Worm (Caenorhabditis elegans) whole organism, L4 larva: Measurements from ENCODE around the gene F59B10.3.

Experiments used
- D1046.2 ChIP-seq: fragments of 200-800 bp; sonication (Bioruptor generic); IDR thresholded peaks from 2 replicates; pipeline ENCODE4 v1.3.6; 2022; ENCODE audit warnings: missing genetic modification characterization, missing compliant biosample characterization
- F26F4.8 ChIP-seq: fragments of 200-800 bp; sonication (Bioruptor generic); conservative IDR thresholded peaks from 2 replicates; pipeline ENCODE4 v1.3.6; 2022; ENCODE audit warnings: missing genetic modification characterization, missing compliant biosample characterization
- F44E2.7 ChIP-seq: fragments of 200-800 bp; sonication (Bioruptor generic); IDR thresholded peaks from 2 replicates; pipeline ENCODE4 v2.1.2; 2022; ENCODE audit warnings: missing genetic modification characterization, missing compliant biosample characterization
- R02D3.7 ChIP-seq: fragments of 150-350 bp; sonication (generic microtip); optimal IDR thresholded peaks from 3 replicates; lab custom pipeline; 2014; ENCODE audit warnings: missing biosample characterization, missing genetic modification characterization
- Y105C5A.15 ChIP-seq: fragments of 200-800 bp; sonication (Bioruptor generic); IDR thresholded peaks from 2 replicates; pipeline ENCODE4 v1.3.6; 2022; ENCODE audit warnings: missing genetic modification characterization, missing compliant biosample characterization
- Y75B8A.6 ChIP-seq: fragments of 200-800 bp; sonication (Bioruptor generic); IDR thresholded peaks from 2 replicates; pipeline ENCODE4 v1.3.6; 2022; ENCODE audit warnings: missing genetic modification reagents, missing genetic modification characterization, missing compliant biosample characterization
- ZK546.5 ChIP-seq, 2 experiments: sonication (generic microtip); optimal IDR thresholded peaks; 2 replicates each; lab custom pipeline; 2017; ENCODE audit warnings: missing biosample characterization in 2 of 2, missing genetic modification characterization in 2 of 2
- aha-1 ChIP-seq: fragments of 150-350 bp; peaks from one replicate; lab custom pipeline; 2014; ENCODE audit warnings: missing biosample characterization, missing genetic modification characterization
- aly-2 ChIP-seq: sonication (generic microtip); optimal IDR thresholded peaks from 2 replicates; lab custom pipeline; 2018; ENCODE audit warnings: missing biosample characterization, missing genetic modification characterization
- ama-1 ChIP-seq: fragments of 150-350 bp; optimal IDR thresholded peaks from 2 replicates; lab custom pipeline; 2014; ENCODE audit warnings: inconsistent platforms, mixed read lengths
- arid-1 ChIP-seq: fragments of 200-800 bp; sonication (Bioruptor generic); conservative IDR thresholded peaks from 2 replicates; pipeline ENCODE4 v1.3.6; 2022; ENCODE audit warnings: missing genetic modification reagents, missing genetic modification characterization, missing compliant biosample characterization
- attf-4 ChIP-seq: sonication (generic microtip); optimal IDR thresholded peaks from 3 replicates; lab custom pipeline; 2017; ENCODE audit warnings: missing biosample characterization, missing genetic modification characterization
- daf-12 ChIP-seq: fragments of 150-350 bp; optimal IDR thresholded peaks from 2 replicates; lab custom pipeline; 2014; ENCODE audit warnings: missing biosample characterization, missing genetic modification reagents, missing genetic modification characterization
- daf-19 ChIP-seq: fragments of 200-800 bp; sonication (Bioruptor generic); conservative IDR thresholded peaks from 2 replicates; pipeline ENCODE4 v1.3.6; 2022; ENCODE audit warnings: missing genetic modification characterization, missing compliant biosample characterization
- dmd-6 ChIP-seq: fragments of 200-800 bp; sonication (Bioruptor generic); IDR thresholded peaks from 2 replicates; pipeline ENCODE4 v1.3.6; 2022; ENCODE audit warnings: missing genetic modification reagents, missing genetic modification characterization, missing compliant biosample characterization
- duxl-1 ChIP-seq: sonication (generic microtip); optimal IDR thresholded peaks from 2 replicates; lab custom pipeline; 2016; ENCODE audit warnings: mild to moderate bottlenecking, missing genetic modification characterization, moderate library complexity, missing compliant biosample characterization; ENCODE audit not compliant: poor library complexity
- egl-43 ChIP-seq: fragments of 200-800 bp; sonication (Bioruptor generic); IDR thresholded peaks from 2 replicates; pipeline ENCODE4 v1.3.6; 2022; ENCODE audit warnings: missing genetic modification reagents, missing genetic modification characterization, missing compliant biosample characterization
- fkh-10 ChIP-seq: fragments of 150-350 bp; optimal IDR thresholded peaks from 2 replicates; lab custom pipeline; 2014; ENCODE audit warnings: missing biosample characterization, missing genetic modification reagents, missing genetic modification characterization
- hmg-1.1 ChIP-seq: fragments of 200-800 bp; sonication (Bioruptor generic); IDR thresholded peaks from 2 replicates; pipeline ENCODE4 v1.3.6; 2022; ENCODE audit warnings: missing genetic modification reagents, missing genetic modification characterization, missing compliant biosample characterization
- jun-1 ChIP-seq: fragments of 150-350 bp; optimal IDR thresholded peaks from 2 replicates; lab custom pipeline; 2014; ENCODE audit warnings: missing biosample characterization, missing genetic modification reagents, missing genetic modification characterization
- lim-7 ChIP-seq: fragments of 200-800 bp; sonication (Bioruptor generic); IDR thresholded peaks from 2 replicates; pipeline ENCODE4 v1.3.6; 2022; ENCODE audit warnings: missing genetic modification characterization, missing compliant biosample characterization
- lin-13 ChIP-seq: fragments of 150-350 bp; optimal IDR thresholded peaks from 2 replicates; lab custom pipeline; 2014; ENCODE audit warnings: missing biosample characterization, missing genetic modification reagents, missing genetic modification characterization
- lin-29 ChIP-seq: fragments of 200-800 bp; sonication (Bioruptor generic); IDR thresholded peaks from 2 replicates; pipeline ENCODE4 v1.3.6; 2022; ENCODE audit warnings: missing genetic modification reagents, missing genetic modification characterization, missing compliant biosample characterization
- lin-39 ChIP-seq: fragments of 150-350 bp; optimal IDR thresholded peaks from 2 replicates; lab custom pipeline; 2014; ENCODE audit warnings: missing biosample characterization, missing genetic modification reagents, missing genetic modification characterization
- madf-5 ChIP-seq, 2 experiments: fragments of 200-800 bp; sonication (Bioruptor generic); IDR thresholded peaks; 2 replicates each; pipeline ENCODE4 v1.3.6; 2022; ENCODE audit warnings: missing compliant biosample characterization in 2 of 2, missing genetic modification characterization in 2 of 2
- madf-9 ChIP-seq: fragments of 200-800 bp; sonication (Bioruptor generic); conservative IDR thresholded peaks from 2 replicates; pipeline ENCODE4 v1.3.6; 2022; ENCODE audit warnings: missing genetic modification reagents, missing genetic modification characterization, missing compliant biosample characterization
- mdl-1 ChIP-seq, 2 experiments: fragments of 150-350 bp in 1 of 2; sonication (generic microtip) in 1 of 2; optimal IDR thresholded peaks; 2 replicates each; lab custom pipeline; 2014 to 2017; ENCODE audit warnings: missing biosample characterization in 2 of 2, missing genetic modification characterization in 2 of 2
- mep-1 ChIP-seq: fragments of 150-350 bp; sonication (generic microtip); optimal IDR thresholded peaks from 3 replicates; lab custom pipeline; 2014; ENCODE audit warnings: missing biosample characterization, missing genetic modification characterization
- mxl-3 ChIP-seq: fragments of 200-800 bp; sonication (Bioruptor generic); optimal IDR thresholded peaks from 2 replicates; lab custom pipeline; 2018; ENCODE audit warnings: mild to moderate bottlenecking, missing genetic modification characterization, missing compliant biosample characterization
- nhr-102 ChIP-seq: sonication (generic microtip); optimal IDR thresholded peaks from 2 replicates; lab custom pipeline; 2016; ENCODE audit warnings: mild to moderate bottlenecking, missing genetic modification characterization, moderate library complexity, missing compliant biosample characterization
- nhr-11 ChIP-seq: fragments of 150-350 bp; optimal IDR thresholded peaks from 2 replicates; lab custom pipeline; 2014; ENCODE audit warnings: missing biosample characterization, missing genetic modification characterization
- nhr-111 ChIP-seq: fragments of 200-800 bp; sonication (Bioruptor generic); optimal IDR thresholded peaks from 2 replicates; lab custom pipeline; 2018; ENCODE audit warnings: mild to moderate bottlenecking, missing genetic modification characterization, missing compliant biosample characterization
- nhr-25 ChIP-seq: sonication (generic microtip); optimal IDR thresholded peaks from 2 replicates; lab custom pipeline; 2017; ENCODE audit warnings: missing genetic modification characterization, mild to moderate bottlenecking, missing compliant biosample characterization, antibody characterized with exemption, moderate library complexity, borderline replicate concordance; ENCODE audit not compliant: insufficient read depth
- nhr-28 ChIP-seq: fragments of 150-350 bp; optimal IDR thresholded peaks from 2 replicates; lab custom pipeline; 2014; ENCODE audit warnings: missing biosample characterization, missing genetic modification characterization
- nhr-42 ChIP-seq: fragments of 200-800 bp; sonication (Bioruptor generic); IDR thresholded peaks from 2 replicates; pipeline ENCODE4 v1.3.6; 2022; ENCODE audit warnings: missing genetic modification characterization, missing compliant biosample characterization
- nhr-48 ChIP-seq: sonication (generic microtip); optimal IDR thresholded peaks from 2 replicates; lab custom pipeline; 2016; ENCODE audit warnings: mild to moderate bottlenecking, missing genetic modification characterization, missing compliant biosample characterization
- nhr-6 ChIP-seq: fragments of 150-350 bp; optimal IDR thresholded peaks from 2 replicates; lab custom pipeline; 2014; ENCODE audit warnings: missing biosample characterization, missing genetic modification characterization
- nhr-76 ChIP-seq: fragments of 150-350 bp; optimal IDR thresholded peaks from 2 replicates; lab custom pipeline; 2014; ENCODE audit warnings: missing biosample characterization, missing genetic modification characterization
- saeg-2 ChIP-seq: fragments of 200-800 bp; sonication (Bioruptor generic); IDR thresholded peaks from 2 replicates; pipeline ENCODE4 v1.3.6; 2022; ENCODE audit warnings: missing genetic modification reagents, missing genetic modification characterization, missing compliant biosample characterization
- set-16 ChIP-seq: fragments of 200-800 bp; sonication (Bioruptor generic); IDR thresholded peaks from 2 replicates; pipeline ENCODE4 v1.3.6; 2022; ENCODE audit warnings: missing genetic modification reagents, missing genetic modification characterization, missing compliant biosample characterization
- snpc-1.2 ChIP-seq: fragments of 200-800 bp; sonication (Bioruptor generic); IDR thresholded peaks from 2 replicates; pipeline ENCODE4 v1.3.6; 2022; ENCODE audit warnings: missing genetic modification reagents, missing genetic modification characterization, missing compliant biosample characterization
- snpc-4 ChIP-seq: fragments of 150-350 bp; optimal IDR thresholded peaks from 2 replicates; lab custom pipeline; 2014; ENCODE audit warnings: missing biosample characterization, missing genetic modification characterization
- spr-3 ChIP-seq: fragments of 200-800 bp; sonication (Bioruptor generic); optimal IDR thresholded peaks from 2 replicates; lab custom pipeline; 2018; ENCODE audit warnings: mild to moderate bottlenecking, missing genetic modification characterization, missing compliant biosample characterization
- tag-97 ChIP-seq: fragments of 200-800 bp; sonication (Bioruptor generic); IDR thresholded peaks from 2 replicates; pipeline ENCODE4 v1.3.6; 2022; ENCODE audit warnings: missing genetic modification characterization, missing compliant biosample characterization
- unc-39 ChIP-seq: sonication (generic microtip); optimal IDR thresholded peaks from 2 replicates; lab custom pipeline; 2017; ENCODE audit warnings: missing biosample characterization, missing genetic modification characterization
- unc-62 ChIP-seq, 3 experiments: fragments of 150-350 bp in 1 of 3; sonication (generic microtip); optimal IDR thresholded peaks in 2 of 3; peaks in 1 of 3; 1 replicate in 1 of 3; 2 replicates in 2 of 3; lab custom pipeline; 2014 to 2017; ENCODE audit warnings: missing biosample characterization in 3 of 3, missing genetic modification characterization in 3 of 3, missing genetic modification reagents in 3 of 3, missing genotype in 1 of 3
- zfp-3 ChIP-seq: fragments of 200-800 bp; sonication (Bioruptor generic); conservative IDR thresholded peaks from 2 replicates; pipeline ENCODE4 v1.3.6; 2022; ENCODE audit warnings: missing genetic modification reagents, missing genetic modification characterization, missing compliant biosample characterization
- zip-11 ChIP-seq: fragments of 200-800 bp; sonication (Bioruptor generic); IDR thresholded peaks from 2 replicates; pipeline ENCODE4 v1.3.6; 2022; ENCODE audit warnings: missing genetic modification characterization, missing compliant biosample characterization
- ztf-11 ChIP-seq: fragments of 150-350 bp; optimal IDR thresholded peaks from 2 replicates; lab custom pipeline; 2014; ENCODE audit warnings: missing biosample characterization, missing genetic modification characterization

Gene F59B10.3

ce11 chrII:10494467-10494866 lies 15.9 kb upstream of the F59B10.3 start, which contains the start of gene ZK666.14:
Gene ZK666.14, plus strand, starts transcription at chrII:10494767.
- TF ChIP-seq aly-2 (no peak), attf-4 (tag; lab: Kevin White, UChicago) (no peak), set-16 (no peak), nhr-11 (tag; lab: Kevin White, UChicago) (no peak), F44E2.7 (no peak), saeg-2 (GFP tag; lab: Robert Waterston, UW) (no peak), arid-1 (no peak), nhr-25 (no peak), mxl-3 (GFP tag; lab: Kevin White, UChicago) (no peak), D1046.2 (no peak), lim-7 (GFP tag; lab: Robert Waterston, UW) (no peak), lin-29 (GFP tag; lab: Robert Waterston, UW) (no peak), unc-39 (tag; lab: Kevin White, UChicago) (no peak)

- TF ChIP-seq nhr-76 (tag; lab: Kevin White, UChicago) (no peak), nhr-42 (no peak), snpc-1.2 (GFP tag; lab: Robert Waterston, UW) (no peak), unc-62 (GFP tag; optimal IDR thresholded peaks at IDR 0.05 in 1 of 2; lab: Kevin White, UChicago) (no peak), unc-62 (tag; optimal IDR thresholded peaks at IDR 0.05; lab: Kevin White, UChicago) (no peak), nhr-25 (no peak), lin-39 (tag; lab: Kevin White, UChicago) (no peak), F26F4.8 (GFP tag; lab: Robert Waterston, UW) (no peak), zfp-3 (no peak), spr-3 (GFP tag; lab: Kevin White, UChicago) (no peak), nhr-102 (no peak), aha-1 (tag; lab: Kevin White, UChicago) (no peak), R02D3.7 (tag; lab: Kevin White, UChicago) (no peak), lin-29 (GFP tag; lab: Robert Waterston, UW) (no peak), daf-12 (tag; lab: Kevin White, UChicago) (no peak), nhr-6 (tag; lab: Kevin White, UChicago) (no peak), tag-97 (GFP tag; lab: Robert Waterston, UW) (no peak), Y75B8A.6 (GFP tag; lab: Robert Waterston, UW) (no peak)
Observed at ce11 chrII:10495912-10496311, 14.4 kb upstream of the F59B10.3 start, which contains the start of gene ZK666.12. Gene ZK666.12, plus strand, starts transcription at chrII:10496212.

ce11 chrII:10500674-10501073 lies 9.7 kb upstream of the F59B10.3 start:
- TF ChIP-seq lim-7 (GFP tag; lab: Robert Waterston, UW) (no peak), nhr-48 (tag; lab: Kevin White, UChicago) (no peak), nhr-111 (GFP tag; lab: Kevin White, UChicago) (no peak), hmg-1.1 (GFP tag; lab: Robert Waterston, UW) (no peak), spr-3 (GFP tag; lab: Kevin White, UChicago) (no peak), mdl-1 (tag; optimal IDR thresholded peaks at IDR 0.05; lab: Kevin White, UChicago) (no peak), fkh-10 (no peak), dmd-6 (GFP tag; lab: Robert Waterston, UW) (no peak), lin-13 (GFP tag; lab: Kevin White, UChicago) (no peak), aha-1 (tag; lab: Kevin White, UChicago) (no peak), ZK546.5 (tag; optimal IDR thresholded peaks at IDR 0.05; lab: Kevin White, UChicago) (no peak), duxl-1 (peak; percentile 8), Y105C5A.15 (GFP tag; lab: Robert Waterston, UW) (no peak), madf-5 (GFP tag; IDR thresholded peaks at IDR 0.05; lab: Robert Waterston, UW) (no peak), F44E2.7 (no peak), jun-1 (tag; lab: Kevin White, UChicago) (no peak), ama-1 (lab: Kevin White, UChicago) (no peak), nhr-28 (peak; percentile 19), snpc-4 (tag; lab: Kevin White, UChicago) (no peak), madf-9 (GFP tag; lab: Robert Waterston, UW) (no peak), daf-19 (GFP tag; lab: Robert Waterston, UW) (no peak), saeg-2 (GFP tag; lab: Robert Waterston, UW) (no peak), egl-43 (GFP tag; lab: Robert Waterston, UW) (no peak), ztf-11 (no peak), mep-1 (tag; lab: Kevin White, UChicago) (peak; percentile 5), zip-11 (GFP tag; lab: Robert Waterston, UW) (no peak), unc-62 (GFP tag; optimal IDR thresholded peaks at IDR 0.05 in 1 of 2; lab: Kevin White, UChicago) (peak in 1 of 2 experiments; percentile 54), unc-62 (tag; optimal IDR thresholded peaks at IDR 0.05; lab: Kevin White, UChicago) (no peak)
